Worm (Caenorhabditis elegans): ENCODE data around the gene Y64G10A.7.

Y64G10A.7 gene

DNA sequence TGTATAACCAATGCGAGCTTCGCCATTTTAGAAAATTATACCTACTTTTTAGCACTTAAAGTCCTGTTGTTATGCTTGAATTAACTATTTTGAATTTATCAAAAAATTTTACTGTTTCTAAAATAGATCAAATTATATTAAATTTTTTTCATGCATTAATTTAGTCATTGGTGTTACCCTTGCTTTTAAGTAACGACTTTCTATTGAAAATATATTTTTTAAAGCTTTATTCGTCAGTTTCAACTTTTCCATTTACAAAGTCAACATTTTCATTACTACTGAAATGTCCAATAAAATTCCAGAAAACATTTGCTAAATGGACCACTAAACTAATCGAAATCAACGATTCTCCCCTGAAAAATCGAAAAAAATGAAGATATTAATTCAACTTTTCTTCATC is at the start of gene Y64G10A.7:
Y64G10A.7 (plus strand) TSS at position 301 of the 400 bp plus-strand sequence.
- no peak for TF ChIP-seq F13C5.2 (tag; optimal IDR thresholded peaks at IDR 0.05)
- TF ChIP-seq ceh-36 (tag; optimal IDR thresholded peaks at IDR 0.05): no peak
- no peak for TF ChIP-seq B0310.2 (tag; optimal IDR thresholded peaks at IDR 0.05)
- no peak for TF ChIP-seq hmbx-1 (tag; optimal IDR thresholded peaks at IDR 0.05)
- no peak for TF ChIP-seq ama-1 (optimal IDR thresholded peaks at IDR 0.05)
- TF ChIP-seq ceh-13 (GFP tag; optimal IDR thresholded peaks at IDR 0.05): no peak
- no peak for TF ChIP-seq ets-7 (tag; optimal IDR thresholded peaks at IDR 0.05)
- no peak for TF ChIP-seq aly-1 (tag; optimal IDR thresholded peaks at IDR 0.05)
- TF ChIP-seq pes-1 (GFP tag; IDR thresholded peaks at IDR 0.05): no peak
- no peak for TF ChIP-seq hmg-4 (GFP tag; optimal IDR thresholded peaks at IDR 0.05)
- TF ChIP-seq tra-4 (tag; optimal IDR thresholded peaks at IDR 0.05): no peak
- no peak for TF ChIP-seq hnd-1 (tag; optimal IDR thresholded peaks at IDR 0.05)
- TF ChIP-seq flt-1 (GFP tag; IDR thresholded peaks at IDR 0.05): no peak
- TF ChIP-seq tbx-11 (GFP tag; IDR thresholded peaks at IDR 0.05): no peak

DNA sequence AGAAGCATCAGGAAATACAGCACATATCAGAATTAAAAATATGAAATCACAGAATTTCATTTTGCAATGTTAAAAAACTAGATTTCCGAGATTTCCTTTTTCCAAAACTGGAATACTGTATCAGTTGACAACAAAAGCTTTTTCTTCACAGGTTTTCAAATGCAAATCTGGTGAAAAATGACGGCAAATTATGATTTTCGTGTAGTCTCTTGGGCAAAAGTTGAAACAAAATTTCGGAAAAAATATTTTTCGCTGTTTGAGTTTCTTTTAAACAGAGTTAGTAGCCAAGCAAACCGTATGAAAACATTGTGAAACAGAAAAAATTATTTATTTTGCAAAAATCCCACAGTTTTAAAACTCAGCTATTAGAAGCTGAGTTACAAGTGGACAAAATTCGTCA is 47.3 kb upstream of the Y64G10A.7 start, which contains the start of gene Y64G10A.2:
Y64G10A.2 (minus strand) TSS at position 101 of the 400 bp plus-strand sequence.
- TF ChIP-seq aly-1 (tag; optimal IDR thresholded peaks at IDR 0.05) (no peak), scrt-1 (GFP tag; IDR thresholded peaks at IDR 0.05) (no peak), tbx-11 (GFP tag; IDR thresholded peaks at IDR 0.05) (no peak), ama-1 (optimal IDR thresholded peaks at IDR 0.05) (no peak), ets-7 (tag; optimal IDR thresholded peaks at IDR 0.05) (no peak), hmbx-1 (tag; optimal IDR thresholded peaks at IDR 0.05) (no peak), flt-1 (GFP tag; IDR thresholded peaks at IDR 0.05) (no peak), hnd-1 (tag; optimal IDR thresholded peaks at IDR 0.05) (no peak)

DNA sequence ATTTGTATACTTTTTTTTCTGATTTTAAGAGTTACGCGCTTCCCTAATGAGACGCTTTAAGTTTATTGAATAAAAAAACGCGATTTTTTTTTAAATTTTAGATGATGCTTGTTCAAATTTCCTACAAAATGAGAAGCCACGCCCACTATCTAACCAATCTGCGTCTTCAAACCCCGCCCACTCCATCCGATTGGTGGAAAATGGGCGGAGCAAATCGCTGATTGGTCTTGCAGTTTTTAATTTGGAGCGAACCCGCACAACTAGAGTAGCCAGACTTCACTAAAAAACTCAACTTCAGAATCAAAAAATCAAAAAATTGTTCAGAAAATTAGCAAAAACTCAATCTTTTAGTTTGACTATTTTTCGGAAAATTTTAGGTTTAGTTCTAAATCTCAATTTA is 42.3 kb upstream of the Y64G10A.7 start:
- TF ChIP-seq aly-1 (tag; optimal IDR thresholded peaks at IDR 0.05) (no peak), tra-4 (tag; optimal IDR thresholded peaks at IDR 0.05) (no peak), flt-1 (GFP tag; IDR thresholded peaks at IDR 0.05) (no peak), pes-1 (GFP tag; IDR thresholded peaks at IDR 0.05) (no peak), hmbx-1 (tag; optimal IDR thresholded peaks at IDR 0.05) (no peak), ama-1 (optimal IDR thresholded peaks at IDR 0.05) (no peak), hmg-4 (GFP tag; optimal IDR thresholded peaks at IDR 0.05) (no peak), tbx-11 (GFP tag; IDR thresholded peaks at IDR 0.05) (no peak), ets-7 (tag; optimal IDR thresholded peaks at IDR 0.05) (no peak), ceh-13 (GFP tag; optimal IDR thresholded peaks at IDR 0.05) (no peak), ceh-36 (tag; optimal IDR thresholded peaks at IDR 0.05) (no peak), hnd-1 (tag; optimal IDR thresholded peaks at IDR 0.05) (no peak), tbx-37 (GFP tag; conservative IDR thresholded peaks at IDR 0.05) (no peak), B0310.2 (tag; optimal IDR thresholded peaks at IDR 0.05) (no peak), scrt-1 (GFP tag; IDR thresholded peaks at IDR 0.05) (no peak), F13C5.2 (tag; optimal IDR thresholded peaks at IDR 0.05) (no peak)

DNA sequence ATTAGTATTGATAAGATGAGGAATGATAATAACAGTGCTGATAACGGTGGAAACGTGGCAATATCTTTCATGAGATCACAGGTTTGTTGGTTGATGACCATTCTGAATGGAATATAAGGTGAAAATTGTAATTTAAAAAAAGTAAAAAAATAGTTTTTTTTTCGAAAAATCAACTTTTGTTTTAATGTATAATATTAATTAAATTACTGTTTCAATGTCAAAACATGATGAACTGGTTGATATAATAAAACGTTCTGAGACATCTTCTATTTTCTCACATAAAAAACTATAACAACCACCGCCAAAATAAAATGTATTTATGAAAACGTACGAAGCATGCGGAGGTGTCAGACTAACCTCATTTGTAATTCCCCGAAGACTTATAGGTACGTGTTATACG is 41.6 kb upstream of the Y64G10A.7 start, which contains the start of gene srab-24:
srab-24 (minus strand) TSS at position 101 of the 400 bp plus-strand sequence.
- TF ChIP-seq F13C5.2 (tag; optimal IDR thresholded peaks at IDR 0.05) (no peak), aly-1 (tag; optimal IDR thresholded peaks at IDR 0.05) (no peak), hmbx-1 (tag; optimal IDR thresholded peaks at IDR 0.05) (no peak), tbx-11 (GFP tag; IDR thresholded peaks at IDR 0.05) (no peak), hnd-1 (tag; optimal IDR thresholded peaks at IDR 0.05) (no peak)

DNA sequence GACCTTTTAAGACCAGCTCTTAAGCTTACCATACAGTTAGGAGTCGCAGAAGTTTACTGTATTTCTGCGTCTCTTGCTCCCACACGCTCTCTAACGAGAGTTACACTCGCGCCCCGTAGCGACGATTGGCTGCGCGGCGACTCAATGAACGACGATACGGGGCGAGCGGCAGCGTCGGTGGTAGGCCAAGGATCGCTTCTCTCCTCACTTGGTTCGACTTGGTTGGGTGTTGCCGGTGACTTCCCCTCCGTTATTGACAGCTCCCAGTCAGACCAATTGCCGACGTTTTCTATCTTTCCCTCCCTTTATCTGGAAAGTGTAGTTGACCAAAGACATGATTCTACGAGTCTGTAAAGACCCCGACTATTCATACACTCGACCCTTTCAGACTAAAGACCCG is 36.1 kb upstream of the Y64G10A.7 start:
- TF ChIP-seq tbx-37 (GFP tag; conservative IDR thresholded peaks at IDR 0.05): no peak
- no peak for TF ChIP-seq hmg-4 (GFP tag; optimal IDR thresholded peaks at IDR 0.05)
- TF ChIP-seq B0310.2 (tag; optimal IDR thresholded peaks at IDR 0.05): no peak
- no peak for TF ChIP-seq ama-1 (optimal IDR thresholded peaks at IDR 0.05)
- TF ChIP-seq tra-4 (tag; optimal IDR thresholded peaks at IDR 0.05): no peak
- no peak for TF ChIP-seq pes-1 (GFP tag; IDR thresholded peaks at IDR 0.05)
- no peak for TF ChIP-seq flt-1 (GFP tag; IDR thresholded peaks at IDR 0.05)
- TF ChIP-seq hnd-1 (tag; optimal IDR thresholded peaks at IDR 0.05): no peak
- TF ChIP-seq ceh-36 (tag; optimal IDR thresholded peaks at IDR 0.05): no peak
- no peak for TF ChIP-seq scrt-1 (GFP tag; IDR thresholded peaks at IDR 0.05)
- no peak for TF ChIP-seq ets-7 (tag; optimal IDR thresholded peaks at IDR 0.05)

DNA sequence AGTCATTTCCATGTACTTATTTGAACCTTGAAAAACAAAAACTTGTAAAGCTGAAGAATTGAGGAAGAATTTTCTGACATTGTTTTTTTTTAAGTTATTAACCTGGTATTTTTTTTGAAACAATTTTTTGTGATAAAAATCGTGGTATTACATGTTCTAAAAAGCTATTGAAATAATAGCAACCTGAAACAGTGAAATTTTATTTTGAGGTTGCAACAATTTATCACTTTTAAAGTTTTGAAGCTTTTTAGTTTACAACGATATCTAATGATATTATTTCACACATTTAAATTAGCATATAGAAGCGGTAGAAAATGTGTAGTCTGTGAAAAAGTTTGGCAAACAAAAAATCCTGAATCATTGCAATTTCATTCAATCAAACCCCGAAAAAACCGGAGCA is 34.2 kb upstream of the Y64G10A.7 start:
- TF ChIP-seq pes-1 (GFP tag; IDR thresholded peaks at IDR 0.05): no peak
- no peak for TF ChIP-seq ets-7 (tag; optimal IDR thresholded peaks at IDR 0.05)
- TF ChIP-seq hmg-4 (GFP tag; optimal IDR thresholded peaks at IDR 0.05): no peak
- no peak for TF ChIP-seq scrt-1 (GFP tag; IDR thresholded peaks at IDR 0.05)
- TF ChIP-seq flt-1 (GFP tag; IDR thresholded peaks at IDR 0.05): no peak

DNA sequence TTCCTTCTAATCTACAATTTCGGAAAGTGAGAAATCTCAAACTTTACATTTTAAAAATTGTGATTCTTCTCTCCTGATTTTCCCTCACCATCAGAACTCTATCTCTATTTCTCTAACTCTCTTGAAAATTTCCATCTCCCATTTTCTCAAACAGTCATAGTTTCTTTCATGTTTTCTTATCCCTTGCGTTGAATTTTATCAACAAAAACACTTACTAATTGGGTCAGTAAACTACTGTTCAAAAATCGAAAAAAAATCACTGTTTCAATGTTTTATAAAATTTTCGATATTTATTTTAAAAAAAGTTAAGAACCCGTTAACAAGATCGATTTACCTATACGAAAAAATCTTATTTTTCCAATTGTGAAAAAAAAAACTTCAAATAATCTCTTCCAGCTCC is 32.5 kb upstream of the Y64G10A.7 start:
- no peak for TF ChIP-seq hmg-4 (GFP tag; optimal IDR thresholded peaks at IDR 0.05)
- TF ChIP-seq flt-1 (GFP tag; IDR thresholded peaks at IDR 0.05): no peak
- no peak for TF ChIP-seq scrt-1 (GFP tag; IDR thresholded peaks at IDR 0.05)
- no peak for TF ChIP-seq tbx-11 (GFP tag; IDR thresholded peaks at IDR 0.05)
- no peak for TF ChIP-seq ceh-13 (GFP tag; optimal IDR thresholded peaks at IDR 0.05)
- TF ChIP-seq tbx-37 (GFP tag; conservative IDR thresholded peaks at IDR 0.05): no peak
- no peak for TF ChIP-seq B0310.2 (tag; optimal IDR thresholded peaks at IDR 0.05)
- TF ChIP-seq F13C5.2 (tag; optimal IDR thresholded peaks at IDR 0.05): no peak

DNA sequence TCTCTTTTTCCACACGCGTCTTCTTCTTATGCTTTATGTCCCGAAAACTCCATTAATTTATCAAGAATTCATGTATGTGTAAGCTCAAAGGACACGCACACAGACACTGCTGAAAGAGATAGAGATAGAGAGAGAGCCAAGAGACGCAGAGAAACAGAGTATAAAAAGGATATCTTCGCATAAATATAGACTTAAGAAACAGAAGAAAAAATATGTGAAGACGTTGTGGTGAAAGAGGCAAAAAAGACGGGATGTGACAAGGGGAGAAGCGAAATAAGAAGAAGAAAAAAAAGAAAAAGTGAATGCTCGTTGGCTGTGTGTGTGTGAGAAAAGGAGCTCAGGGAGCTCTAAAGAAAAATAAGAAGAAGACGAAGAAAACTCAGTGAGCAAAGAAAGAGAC is 30.9 kb upstream of the Y64G10A.7 start:
- TF ChIP-seq B0310.2 (tag; optimal IDR thresholded peaks at IDR 0.05): no peak
- no peak for TF ChIP-seq F13C5.2 (tag; optimal IDR thresholded peaks at IDR 0.05)
- no peak for TF ChIP-seq scrt-1 (GFP tag; IDR thresholded peaks at IDR 0.05)
- TF ChIP-seq ets-7 (tag; optimal IDR thresholded peaks at IDR 0.05): no peak
- no peak for TF ChIP-seq hmbx-1 (tag; optimal IDR thresholded peaks at IDR 0.05)
- no peak for TF ChIP-seq ceh-36 (tag; optimal IDR thresholded peaks at IDR 0.05)
- no peak for TF ChIP-seq sea-1 (GFP tag; conservative IDR thresholded peaks at IDR 0.05)
- TF ChIP-seq flt-1 (GFP tag; IDR thresholded peaks at IDR 0.05): no peak
- no peak for TF ChIP-seq aly-1 (tag; optimal IDR thresholded peaks at IDR 0.05)
- no peak for TF ChIP-seq hnd-1 (tag; optimal IDR thresholded peaks at IDR 0.05)
- TF ChIP-seq tra-4 (tag; optimal IDR thresholded peaks at IDR 0.05): no peak
- no peak for TF ChIP-seq ama-1 (optimal IDR thresholded peaks at IDR 0.05)
- no peak for TF ChIP-seq tbx-37 (GFP tag; conservative IDR thresholded peaks at IDR 0.05)
- no peak for TF ChIP-seq pes-1 (GFP tag; IDR thresholded peaks at IDR 0.05)
- no peak for TF ChIP-seq hmg-4 (GFP tag; optimal IDR thresholded peaks at IDR 0.05)
- TF ChIP-seq tbx-11 (GFP tag; IDR thresholded peaks at IDR 0.05): no peak
- TF ChIP-seq ceh-13 (GFP tag; optimal IDR thresholded peaks at IDR 0.05): no peak

All from whole organism, early embryonic.